Worm (Caenorhabditis elegans) whole organism, mixed stage, embryonic: ENCODE measurements around the gene fbxa-6.

ENCODE experiments used
- drap-1 ChIP-seq: fragments of 200-800 bp; sonication (Bioruptor generic); optimal IDR thresholded peaks from 3 replicates; lab custom pipeline; 2018; ENCODE audit warnings: mild to moderate bottlenecking, missing genetic modification characterization, missing compliant biosample characterization
- lin-13 ChIP-seq: fragments of 150-350 bp; optimal IDR thresholded peaks from 2 replicates; lab custom pipeline; 2014; ENCODE audit warnings: missing biosample characterization, missing genetic modification characterization
- lsy-2 ChIP-seq: fragments of 150-350 bp; optimal IDR thresholded peaks from 2 replicates; lab custom pipeline; 2014; ENCODE audit warnings: missing biosample characterization, missing genetic modification characterization
- nhr-12 ChIP-seq: fragments of 150-350 bp; optimal IDR thresholded peaks from 2 replicates; lab custom pipeline; 2014; ENCODE audit warnings: missing biosample characterization, missing genetic modification characterization
- nhr-237 ChIP-seq: fragments of 150-350 bp; optimal IDR thresholded peaks from 2 replicates; lab custom pipeline; 2014; ENCODE audit warnings: missing biosample characterization, missing genetic modification characterization
- nhr-76 ChIP-seq: sonication (generic microtip); optimal IDR thresholded peaks from 2 replicates; lab custom pipeline; 2017; ENCODE audit warnings: missing biosample characterization, missing genetic modification characterization
- pha-4 ChIP-seq: fragments of 150-350 bp; optimal IDR thresholded peaks from 2 replicates; lab custom pipeline; 2018; ENCODE audit warnings: missing biosample characterization, missing genetic modification reagents, missing genetic modification characterization
- unc-39 ChIP-seq: fragments of 150-350 bp; optimal IDR thresholded peaks from 2 replicates; lab custom pipeline; 2014; ENCODE audit warnings: missing biosample characterization, missing genetic modification characterization

DNA sequence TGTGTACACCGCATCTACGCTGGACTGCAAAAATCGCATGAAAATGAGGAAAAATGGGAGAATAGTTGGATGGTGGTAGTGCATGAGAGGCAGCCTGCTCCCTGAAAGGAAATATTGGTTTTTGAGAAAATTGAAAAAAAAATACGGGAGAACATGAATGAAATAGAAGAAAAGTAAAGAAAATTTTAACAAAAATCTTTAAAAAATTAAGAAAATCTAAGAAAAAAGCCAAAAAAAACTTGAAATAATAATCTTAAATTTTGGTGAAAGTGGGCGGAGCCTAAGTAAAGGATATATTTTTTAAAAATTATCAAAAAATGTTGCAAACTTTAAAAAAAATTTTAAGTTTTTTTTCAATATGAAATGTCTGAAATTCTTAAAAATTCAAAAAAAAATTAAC, 21.0 kb upstream of the fbxa-6 start, which contains the start of gene H10E21.5:
- TF ChIP-seq pha-4 (no peak), nhr-76 (no peak), nhr-12 (tag; lab: Kevin White, UChicago) (no peak), lsy-2 (tag; lab: Kevin White, UChicago) (no peak), lin-13 (tag; lab: Kevin White, UChicago) (no peak), drap-1 (GFP tag; lab: Kevin White, UChicago) (no peak), nhr-237 (no peak), unc-39 (tag; lab: Kevin White, UChicago) (no peak)
